Worm (Caenorhabditis elegans) whole organism, L1 larva: Measurements from ENCODE around the gene nhr-214.

Experiments used
- C16A3.4 ChIP-seq: fragments of 150-350 bp; optimal IDR thresholded peaks from 2 replicates; lab custom pipeline; 2014; ENCODE audit warnings: missing biosample characterization, missing genetic modification characterization
- C34B4.2 ChIP-seq: sonication (generic microtip); optimal IDR thresholded peaks from 2 replicates; lab custom pipeline; 2017; ENCODE audit warnings: mild to moderate bottlenecking, missing genetic modification characterization, missing compliant biosample characterization
- aha-1 ChIP-seq: fragments of 150-350 bp; optimal IDR thresholded peaks from 2 replicates; lab custom pipeline; 2014; ENCODE audit warnings: missing biosample characterization, missing genetic modification characterization
- alr-1 ChIP-seq: fragments of 200-800 bp; sonication (Bioruptor generic); optimal IDR thresholded peaks from 2 replicates; lab custom pipeline; 2018; ENCODE audit warnings: borderline replicate concordance, mild to moderate bottlenecking, missing genetic modification characterization, missing compliant biosample characterization
- aly-2 ChIP-seq: fragments of 150-350 bp; optimal IDR thresholded peaks from 2 replicates; lab custom pipeline; 2014; ENCODE audit warnings: missing biosample characterization, missing genetic modification characterization
- ama-1 ChIP-seq: fragments of 150-350 bp; optimal IDR thresholded peaks from 2 replicates; lab custom pipeline; 2014
- ceh-63 ChIP-seq: fragments of 200-800 bp; sonication (Bioruptor generic); optimal IDR thresholded peaks from 2 replicates; lab custom pipeline; 2018; ENCODE audit warnings: mild to moderate bottlenecking, missing genetic modification characterization, missing compliant biosample characterization
- ceh-88 ChIP-seq: fragments of 200-800 bp; sonication (Bioruptor generic); IDR thresholded peaks from 2 replicates; pipeline ENCODE4 v1.3.6; 2022; ENCODE audit warnings: missing genetic modification characterization, missing compliant biosample characterization
- ceh-90 ChIP-seq: sonication (generic microtip); optimal IDR thresholded peaks from 2 replicates; lab custom pipeline; 2016; ENCODE audit warnings: missing genetic modification characterization, missing compliant biosample characterization
- ces-1 ChIP-seq: fragments of 150-350 bp; optimal IDR thresholded peaks from 2 replicates; lab custom pipeline; 2014; ENCODE audit warnings: missing biosample characterization, missing genetic modification reagents, missing genetic modification characterization
- dpl-1 ChIP-seq, 3 experiments: fragments of 150-350 bp in 2 of 3; sonication (generic microtip) in 1 of 3; optimal IDR thresholded peaks; 2 replicates each; lab custom pipeline; 2014 to 2017; ENCODE audit warnings: missing biosample characterization in 3 of 3, missing genetic modification characterization in 3 of 3, missing genetic modification reagents in 3 of 3
- dsc-1 ChIP-seq: sonication (generic microtip); optimal IDR thresholded peaks from 2 replicates; lab custom pipeline; 2016; ENCODE audit warnings: mild to moderate bottlenecking, missing genetic modification characterization, missing compliant biosample characterization
- efl-1 ChIP-seq, 4 experiments: fragments of 150-350 bp; optimal IDR thresholded peaks in 3 of 4; peaks in 1 of 4; 1 replicate in 1 of 4; 2 replicates in 3 of 4; lab custom pipeline; 2014; ENCODE audit warnings: missing biosample characterization in 2 of 4, missing genetic modification characterization in 2 of 4, missing genetic modification reagents in 2 of 4
- egl-27 ChIP-seq, 2 experiments: fragments of 150-350 bp in 1 of 2; sonication (generic microtip); optimal IDR thresholded peaks; 3 replicates each; lab custom pipeline; 2017 to 2018; ENCODE audit warnings: missing biosample characterization in 2 of 2, missing genetic modification characterization in 2 of 2, missing genetic modification reagents in 2 of 2
- elt-2 ChIP-seq: sonication (generic microtip); optimal IDR thresholded peaks from 2 replicates; lab custom pipeline; 2016; ENCODE audit warnings: missing genetic modification characterization, mild to moderate bottlenecking, inconsistent platforms, missing compliant biosample characterization, missing genetic modification reagents
- elt-3 ChIP-seq, 6 experiments: fragments of 150-350 bp in 1 of 6; sonication (generic microtip); optimal IDR thresholded peaks; 2 replicates each; lab custom pipeline; 2017 to 2018; ENCODE audit warnings: missing biosample characterization in 6 of 6, missing genetic modification characterization in 6 of 6, inconsistent platforms in 1 of 6
- ets-5 ChIP-seq: fragments of 200-800 bp; sonication (Bioruptor generic); IDR thresholded peaks from 2 replicates; pipeline ENCODE4 v1.3.6; 2022; ENCODE audit warnings: missing genetic modification characterization, missing compliant biosample characterization
- irx-1 ChIP-seq: sonication (generic microtip); optimal IDR thresholded peaks from 2 replicates; lab custom pipeline; 2016; ENCODE audit warnings: missing genetic modification characterization, missing compliant biosample characterization
- isw-1 ChIP-seq: fragments of 200-800 bp; sonication (Bioruptor generic); IDR thresholded peaks from 2 replicates; pipeline ENCODE4 v1.3.6; 2022; ENCODE audit warnings: missing genetic modification characterization, missing compliant biosample characterization
- jun-1 ChIP-seq: fragments of 150-350 bp; optimal IDR thresholded peaks from 2 replicates; lab custom pipeline; 2014; ENCODE audit warnings: missing biosample characterization, missing genetic modification reagents, missing genetic modification characterization
- lin-13 ChIP-seq: fragments of 150-350 bp; optimal IDR thresholded peaks from 2 replicates; lab custom pipeline; 2014; ENCODE audit warnings: missing biosample characterization, missing genetic modification reagents, missing genetic modification characterization
- lin-14 ChIP-seq: fragments of 200-800 bp; sonication (Bioruptor generic); optimal IDR thresholded peaks from 2 replicates; lab custom pipeline; 2018; ENCODE audit warnings: mild to moderate bottlenecking, missing genetic modification characterization, moderate library complexity, missing compliant biosample characterization
- lin-15B ChIP-seq: fragments of 150-350 bp; sonication (generic microtip); optimal IDR thresholded peaks from 3 replicates; lab custom pipeline; 2014; ENCODE audit warnings: missing biosample characterization, missing genetic modification characterization
- lin-35 ChIP-seq, 2 experiments: fragments of 150-350 bp; optimal IDR thresholded peaks; 2 replicates each; lab custom pipeline; 2014; ENCODE audit warnings: missing biosample characterization in 2 of 2, missing genetic modification characterization in 2 of 2, missing genetic modification reagents in 2 of 2
- lir-3 ChIP-seq: sonication (generic microtip); optimal IDR thresholded peaks from 2 replicates; lab custom pipeline; 2016; ENCODE audit warnings: mild to moderate bottlenecking, missing genetic modification characterization, moderate library complexity, missing compliant biosample characterization; ENCODE audit not compliant: poor library complexity
- mab-9 ChIP-seq: fragments of 200-800 bp; sonication (Bioruptor generic); IDR thresholded peaks from 2 replicates; pipeline ENCODE4 v1.3.6; 2022; ENCODE audit warnings: missing genetic modification reagents, missing genetic modification characterization, missing compliant biosample characterization
- mdl-1 ChIP-seq, 2 experiments: fragments of 150-350 bp; optimal IDR thresholded peaks; 2 replicates each; lab custom pipeline; 2014 to 2017; ENCODE audit warnings: missing biosample characterization in 2 of 2, missing genetic modification characterization in 2 of 2, inconsistent platforms in 1 of 2
- mef-2 ChIP-seq: fragments of 150-350 bp; optimal IDR thresholded peaks from 2 replicates; lab custom pipeline; 2014; ENCODE audit warnings: missing biosample characterization, missing genetic modification characterization
- nhr-11 ChIP-seq: fragments of 150-350 bp; optimal IDR thresholded peaks from 2 replicates; lab custom pipeline; 2014; ENCODE audit warnings: missing biosample characterization, missing genetic modification characterization
- nhr-19 ChIP-seq: fragments of 200-800 bp; sonication (Bioruptor generic); conservative IDR thresholded peaks from 2 replicates; pipeline ENCODE4 v1.3.6; 2022; ENCODE audit warnings: missing genetic modification characterization, missing compliant biosample characterization
- nhr-20 ChIP-seq: sonication (generic microtip); optimal IDR thresholded peaks from 2 replicates; lab custom pipeline; 2016; ENCODE audit warnings: mild to moderate bottlenecking, missing genetic modification characterization, missing compliant biosample characterization
- nhr-237 ChIP-seq: fragments of 150-350 bp; optimal IDR thresholded peaks from 2 replicates; lab custom pipeline; 2014; ENCODE audit warnings: missing biosample characterization, missing genetic modification characterization
- nhr-47 ChIP-seq: sonication (generic microtip); optimal IDR thresholded peaks from 2 replicates; lab custom pipeline; 2016; ENCODE audit warnings: mild to moderate bottlenecking, missing genetic modification characterization, moderate library complexity, missing compliant biosample characterization
- nhr-84 ChIP-seq: sonication (generic microtip); optimal IDR thresholded peaks from 2 replicates; lab custom pipeline; 2017; ENCODE audit warnings: missing biosample characterization, missing genetic modification characterization
- nhr-85 ChIP-seq: sonication (generic microtip); peaks from one replicate; lab custom pipeline; 2016; ENCODE audit warnings: missing genetic modification characterization, inconsistent platforms, missing compliant biosample characterization
- pag-3 ChIP-seq: sonication (generic microtip); optimal IDR thresholded peaks from 2 replicates; lab custom pipeline; 2017; ENCODE audit warnings: missing genetic modification characterization, mild to moderate bottlenecking, missing compliant biosample characterization, antibody characterized with exemption, borderline replicate concordance; ENCODE audit not compliant: insufficient read depth
- pqm-1 ChIP-seq: sonication (generic microtip); optimal IDR thresholded peaks from 3 replicates; lab custom pipeline; 2017; ENCODE audit warnings: missing biosample characterization, missing genetic modification characterization
- rnt-1 ChIP-seq: sonication (generic microtip); optimal IDR thresholded peaks from 2 replicates; lab custom pipeline; 2016; ENCODE audit warnings: mild to moderate bottlenecking, missing genetic modification characterization, moderate library complexity, missing compliant biosample characterization
- skn-1 ChIP-seq: fragments of 150-350 bp; optimal IDR thresholded peaks from 2 replicates; lab custom pipeline; 2014; ENCODE audit warnings: missing biosample characterization, missing genetic modification characterization
- snpc-4 ChIP-seq: fragments of 150-350 bp; optimal IDR thresholded peaks from 2 replicates; lab custom pipeline; 2014; ENCODE audit warnings: missing biosample characterization, missing genetic modification characterization
- snu-23 ChIP-seq: sonication (generic microtip); optimal IDR thresholded peaks from 2 replicates; lab custom pipeline; 2016; ENCODE audit warnings: missing genetic modification characterization, missing compliant biosample characterization
- sox-4 ChIP-seq: sonication (generic microtip); optimal IDR thresholded peaks from 2 replicates; lab custom pipeline; 2016; ENCODE audit warnings: missing genetic modification characterization, missing compliant biosample characterization
- sptf-1 ChIP-seq: fragments of 150-350 bp; optimal IDR thresholded peaks from 2 replicates; lab custom pipeline; 2014; ENCODE audit warnings: missing biosample characterization, missing genetic modification characterization
- sup-37 ChIP-seq: fragments of 200-800 bp; sonication (Bioruptor generic); optimal IDR thresholded peaks from 2 replicates; lab custom pipeline; 2018; ENCODE audit warnings: mild to moderate bottlenecking, missing genetic modification characterization, missing compliant biosample characterization
- swsn-7 ChIP-seq: sonication (generic microtip); optimal IDR thresholded peaks from 2 replicates; lab custom pipeline; 2016; ENCODE audit warnings: missing genetic modification characterization, missing compliant biosample characterization
- tbx-2 ChIP-seq: sonication (generic microtip); optimal IDR thresholded peaks from 2 replicates; lab custom pipeline; 2016; ENCODE audit warnings: missing genetic modification characterization, missing compliant biosample characterization
- tlp-1 ChIP-seq: fragments of 150-350 bp; optimal IDR thresholded peaks from 2 replicates; lab custom pipeline; 2014; ENCODE audit warnings: missing biosample characterization, missing genetic modification characterization
- unc-62 ChIP-seq: fragments of 150-350 bp; optimal IDR thresholded peaks from 2 replicates; lab custom pipeline; 2014; ENCODE audit warnings: missing biosample characterization, missing genetic modification reagents, missing genetic modification characterization
- unc-98 ChIP-seq: fragments of 200-800 bp; sonication (Bioruptor generic); IDR thresholded peaks from 2 replicates; pipeline ENCODE4 v1.3.6; 2022; ENCODE audit warnings: missing genetic modification characterization, missing compliant biosample characterization
- vab-15 ChIP-seq: sonication (generic microtip); optimal IDR thresholded peaks from 2 replicates; lab custom pipeline; 2017; ENCODE audit warnings: missing genotype, mild to moderate bottlenecking, missing genetic modification characterization, missing compliant biosample characterization
- zag-1 ChIP-seq: fragments of 150-350 bp; optimal IDR thresholded peaks from 2 replicates; lab custom pipeline; 2014; ENCODE audit warnings: missing biosample characterization, missing genetic modification characterization
- zip-4 ChIP-seq: fragments of 200-800 bp; sonication (Bioruptor generic); optimal IDR thresholded peaks from 2 replicates; lab custom pipeline; 2018; ENCODE audit warnings: mild to moderate bottlenecking, missing genetic modification characterization, moderate library complexity, missing compliant biosample characterization
- ztf-11 ChIP-seq, 2 experiments: sonication (generic microtip); optimal IDR thresholded peaks; 2 replicates each; lab custom pipeline; 2016 to 2017; ENCODE audit warnings: missing genetic modification characterization in 2 of 2, missing biosample characterization in 1 of 2, missing compliant biosample characterization in 1 of 2

nhr-214 gene

DNA sequence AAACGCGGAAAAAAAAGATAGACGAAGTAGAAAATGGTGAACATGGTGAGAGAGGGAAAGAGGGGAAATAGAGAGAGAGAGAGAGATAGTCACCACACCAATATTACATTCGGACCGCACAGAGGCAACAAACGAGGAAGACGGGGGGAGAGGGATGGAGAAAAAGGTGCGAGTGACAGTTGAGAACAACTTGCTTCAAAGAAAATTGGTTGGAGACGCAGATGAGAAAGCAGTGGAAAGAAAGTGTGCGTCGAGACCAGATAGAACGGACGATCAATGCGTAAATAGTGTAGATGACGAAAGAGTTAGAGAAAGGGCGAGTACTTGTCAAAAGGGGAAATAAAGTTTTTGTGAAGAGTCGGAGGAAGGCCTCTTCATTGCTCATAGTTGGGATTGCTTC, 31.5 kb downstream of the nhr-214 start (continued):
- TF ChIP-seq elt-2 (tag; lab: Kevin White, UChicago) (peak; percentile 3), mdl-1 (tag; optimal IDR thresholded peaks at IDR 0.05; lab: Kevin White, UChicago) (peak in 1 of 2 experiments; percentile 82), unc-62 (GFP tag; lab: Kevin White, UChicago) (no peak), ztf-11 (tag; optimal IDR thresholded peaks at IDR 0.05; lab: Kevin White, UChicago) (no peak), ces-1 (no peak), sup-37 (GFP tag; lab: Kevin White, UChicago) (no peak), irx-1 (peak; percentile 47), aha-1 (tag; lab: Kevin White, UChicago) (no peak), swsn-7 (tag; lab: Kevin White, UChicago) (peak; percentile 90), vab-15 (tag; lab: Kevin White, UChicago) (no peak), ets-5 (GFP tag; lab: Robert Waterston, UW) (no peak), nhr-84 (no peak), nhr-85 (tag; lab: Kevin White, UChicago) (peak; percentile 92), aly-2 (no peak), snpc-4 (tag; lab: Kevin White, UChicago) (peak; percentile 34), nhr-237 (tag; lab: Kevin White, UChicago) (peak; percentile 81), alr-1 (tag; lab: Kevin White, UChicago) (no peak), sox-4 (tag; lab: Kevin White, UChicago) (no peak), dpl-1 (GFP tag; optimal IDR thresholded peaks at IDR 0.05; lab: Kevin White, UChicago) (peak in 2 of 3 experiments; percentile 12 to 20), ceh-88 (GFP tag; lab: Robert Waterston, UW) (peak; percentile 31; the same call in 1 of the 2 replicates), unc-98 (GFP tag; lab: Robert Waterston, UW) (no peak), efl-1 (optimal IDR thresholded peaks at IDR 0.05; lab: Kevin White, UChicago) (peak; percentile 47 to 76), efl-1 (GFP tag; optimal IDR thresholded peaks at IDR 0.05 in 1 of 2; lab: Kevin White, UChicago) (peak in 1 of 2 experiments; percentile 92), snu-23 (peak; percentile 94), ceh-90 (tag; lab: Kevin White, UChicago) (no peak), lin-14 (GFP tag; lab: Kevin White, UChicago) (peak; percentile 97), skn-1 (tag; lab: Kevin White, UChicago) (peak; percentile 84), nhr-19 (GFP tag; lab: Robert Waterston, UW) (peak; percentile 61), egl-27 (tag; optimal IDR thresholded peaks at IDR 0.05; lab: Kevin White, UChicago) (peak; percentile 10 to 78), rnt-1 (tag; lab: Kevin White, UChicago) (peak; percentile 76), isw-1 (GFP tag; lab: Robert Waterston, UW) (peak; percentile 57), pqm-1 (no peak), lir-3 (tag; lab: Kevin White, UChicago) (peak; percentile 25), elt-3 (tag; optimal IDR thresholded peaks at IDR 0.05; lab: Kevin White, UChicago) (peak in 2 of 6 experiments; percentile 31 to 63), C34B4.2 (no peak), tbx-2 (peak; percentile 88), jun-1 (tag; lab: Kevin White, UChicago) (peak; percentile 78), pag-3 (tag; lab: Kevin White, UChicago) (no peak), mef-2 (tag; lab: Kevin White, UChicago) (peak; percentile 17), lin-35 (GFP tag; optimal IDR thresholded peaks at IDR 0.05; lab: Kevin White, UChicago) (peak; percentile 56 to 68), nhr-11 (tag; lab: Kevin White, UChicago) (peak; percentile 18), zip-4 (GFP tag; lab: Kevin White, UChicago) (peak; percentile 21), ama-1 (lab: Kevin White, UChicago) (no peak), zag-1 (tag; lab: Kevin White, UChicago) (no peak), nhr-20 (tag; lab: Kevin White, UChicago) (peak; percentile 93), ceh-63 (GFP tag; lab: Kevin White, UChicago) (no peak), mab-9 (GFP tag; lab: Robert Waterston, UW) (no peak), nhr-47 (tag; lab: Kevin White, UChicago) (peak; percentile 81), C16A3.4 (tag; lab: Kevin White, UChicago) (peak; percentile 58), tlp-1 (tag; lab: Kevin White, UChicago) (no peak), sptf-1 (tag; lab: Kevin White, UChicago) (no peak), lin-13 (GFP tag; lab: Kevin White, UChicago) (peak; percentile 29), dsc-1 (tag; lab: Kevin White, UChicago) (peak; percentile 59), lin-15B (tag; lab: Kevin White, UChicago) (peak; percentile 18)
